Worm (Caenorhabditis elegans): ENCODE data around the gene C28A5.2.
A peak's percentile ranks its signal among the peaks of the same experiment; 100 is the strongest.

The C28A5.2 gene

DNA sequence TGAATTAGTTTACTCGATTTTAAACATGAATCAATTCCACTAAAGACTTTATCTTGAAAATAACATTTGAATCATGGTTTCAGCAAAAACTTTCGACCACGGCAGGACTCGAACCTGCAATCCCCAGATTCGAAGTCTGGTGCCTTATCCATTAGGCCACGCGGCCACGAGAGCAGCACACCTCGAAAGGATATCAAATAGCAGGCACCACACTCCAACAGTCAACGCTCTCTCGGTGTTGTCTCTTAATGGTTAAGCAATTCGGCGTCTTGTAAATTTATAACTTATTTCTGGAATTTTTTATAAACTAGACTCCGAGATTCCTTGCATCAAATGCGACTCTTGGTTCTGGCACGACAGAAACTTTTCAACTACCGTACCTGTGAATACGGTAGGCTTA lies 31.4 kb upstream of the C28A5.2 start:
- TF ChIP-seq lin-35 (GFP tag; optimal IDR thresholded peaks at IDR 0.05) (peak; percentile 51 to 60), efl-3 (GFP tag; optimal IDR thresholded peaks at IDR 0.05) (peak; percentile 28), nhr-19 (GFP tag; conservative IDR thresholded peaks at IDR 0.05) (peak; percentile 57), swsn-7 (tag; optimal IDR thresholded peaks at IDR 0.05) (peak; percentile 62), pax-3 (tag; optimal IDR thresholded peaks at IDR 0.05) (no peak), ceh-8 (GFP tag; optimal IDR thresholded peaks at IDR 0.05) (peak; percentile 19), nhr-77 (tag; optimal IDR thresholded peaks at IDR 0.05) (no peak), ztf-4 (tag; optimal IDR thresholded peaks at IDR 0.05) (peak; percentile 53), grh-1 (GFP tag; IDR thresholded peaks at IDR 0.05) (peak; percentile 16; the same call in 1 of the 2 replicates), dpl-1 (GFP tag; optimal IDR thresholded peaks at IDR 0.05) (peak in 2 of 3 experiments; percentile 33 to 52), alr-1 (tag; optimal IDR thresholded peaks at IDR 0.05; ENCODE audit: borderline replicate concordance) (no peak), elt-2 (tag; optimal IDR thresholded peaks at IDR 0.05) (peak; percentile 0), unc-86 (tag; optimal IDR thresholded peaks at IDR 0.05) (peak; percentile 45), mep-1 (tag; optimal IDR thresholded peaks at IDR 0.05) (peak; percentile 67), ces-1 (GFP tag; optimal IDR thresholded peaks at IDR 0.05) (no peak), sup-37 (GFP tag; optimal IDR thresholded peaks at IDR 0.05) (no peak), egl-27 (tag; optimal IDR thresholded peaks at IDR 0.05) (no peak), egl-13 (tag; optimal IDR thresholded peaks at IDR 0.05) (peak; percentile 24), nhr-90 (tag; optimal IDR thresholded peaks at IDR 0.05; ENCODE audit: poor library complexity) (peak; percentile 58), fkh-8 (tag; optimal IDR thresholded peaks at IDR 0.05) (peak; percentile 78), nhr-71 (tag; optimal IDR thresholded peaks at IDR 0.05) (peak; percentile 72), isw-1 (GFP tag; IDR thresholded peaks at IDR 0.05) (no peak; the same call in 1 of the 2 replicates), snu-23 (GFP tag; optimal IDR thresholded peaks at IDR 0.05) (peak; percentile 82), tbx-2 (tag; optimal IDR thresholded peaks at IDR 0.05) (peak; percentile 30), jun-1 (tag; optimal IDR thresholded peaks at IDR 0.05) (no peak), skn-1 (tag; optimal IDR thresholded peaks at IDR 0.05) (peak; percentile 26), fos-1 (tag; optimal IDR thresholded peaks at IDR 0.05) (peak; percentile 19), nhr-20 (tag; optimal IDR thresholded peaks at IDR 0.05) (peak; percentile 53), lsy-2 (tag; optimal IDR thresholded peaks at IDR 0.05) (peak; percentile 73 to 79), mdl-1 (tag; optimal IDR thresholded peaks at IDR 0.05) (peak in 1 of 2 experiments; percentile 34), lir-3 (tag; optimal IDR thresholded peaks at IDR 0.05; ENCODE audit: poor library complexity) (peak; percentile 82), lin-14 (GFP tag; optimal IDR thresholded peaks at IDR 0.05) (peak; percentile 57), nhr-47 (tag; optimal IDR thresholded peaks at IDR 0.05) (peak; percentile 71), rnt-1 (tag; optimal IDR thresholded peaks at IDR 0.05) (peak; percentile 50), xbp-1 (tag; optimal IDR thresholded peaks at IDR 0.05) (peak; percentile 44), pqm-1 (tag; optimal IDR thresholded peaks at IDR 0.05) (no peak), nhr-85 (tag) (peak; percentile 50), ceh-82 (tag; optimal IDR thresholded peaks at IDR 0.05) (peak in 2 of 3 experiments; percentile 49 to 64), ztf-11 (tag; optimal IDR thresholded peaks at IDR 0.05) (peak in 1 of 2 experiments; percentile 21), elt-3 (tag; optimal IDR thresholded peaks at IDR 0.05) (peak in 1 of 6 experiments; percentile 50), efl-1 (optimal IDR thresholded peaks at IDR 0.05) (peak; percentile 48 to 54), efl-1 (GFP tag; optimal IDR thresholded peaks at IDR 0.05 in 1 of 2) (peak; percentile 27 to 93), blmp-1 (tag; optimal IDR thresholded peaks at IDR 0.05) (no peak), C16A3.4 (tag; optimal IDR thresholded peaks at IDR 0.05) (peak; percentile 57), aly-2 (tag; optimal IDR thresholded peaks at IDR 0.05) (no peak), ets-5 (GFP tag; IDR thresholded peaks at IDR 0.05) (no peak), pag-3 (tag; optimal IDR thresholded peaks at IDR 0.05; ENCODE audit: borderline replicate concordance, insufficient read depth) (no peak), hlh-4 (tag; optimal IDR thresholded peaks at IDR 0.05) (no peak), mab-9 (GFP tag; IDR thresholded peaks at IDR 0.05) (no peak)

Measured in whole organism, L1 larva.